Fruit fly (Drosophila melanogaster) whole organism, adult: ENCODE data around the gene CG14085.

Source experiments
- CG11617 ChIP-seq: fragments of 200-800 bp; sonication (Bioruptor generic); optimal IDR thresholded peaks from 2 replicates; lab custom pipeline; 2017; ENCODE audit warnings: mild to moderate bottlenecking, missing biosample characterization, missing genetic modification reagents, missing genetic modification characterization
- CG14711 ChIP-seq: fragments of 200-800 bp; sonication (Bioruptor generic); optimal IDR thresholded peaks from 2 replicates; lab custom pipeline; 2018; ENCODE audit warnings: missing biosample characterization, mild to moderate bottlenecking, missing genetic modification characterization, moderate library complexity
- CG1620 ChIP-seq: fragments of 200-800 bp; sonication (Bioruptor generic); optimal IDR thresholded peaks from 2 replicates; lab custom pipeline; 2016; ENCODE audit warnings: missing biosample characterization, missing genetic modification characterization
- Clk ChIP-seq: fragments of 200-800 bp; sonication (Bioruptor generic); optimal IDR thresholded peaks from 2 replicates; lab custom pipeline; 2017; ENCODE audit warnings: missing biosample characterization, missing genetic modification characterization
- pad ChIP-seq: fragments of 200-800 bp; sonication (Bioruptor generic); optimal IDR thresholded peaks from 3 replicates; lab custom pipeline; 2017; ENCODE audit warnings: missing biosample characterization, missing genetic modification characterization, mild to moderate bottlenecking, moderate library complexity, missing genetic modification reagents

- no peak for TF ChIP-seq CG1620 (GFP tag; lab: Kevin White, UChicago)
- no peak for TF ChIP-seq pad (GFP tag; lab: Kevin White, UChicago)
- no peak for TF ChIP-seq CG11617 (GFP tag; lab: Kevin White, UChicago)
- TF ChIP-seq Clk = no peak
- TF ChIP-seq CG14711 = no peak
Measured at dm6 chr3L:19289411-19289810, 20.3 kb downstream of the CG14085 start.
